Fruit fly (Drosophila melanogaster): ENCODE measurements around the gene Osi16.

Osi16 gene

dm6 chr3R:6304947-6305346 lies at the start of gene Osi16:
TSS of gene Osi16 (plus strand) at chr3R:6305247.
- TF ChIP-seq CG8478 (optimal IDR thresholded peaks at IDR 0.05): no peak
- no peak for TF ChIP-seq CTCF (optimal IDR thresholded peaks at IDR 0.05)

dm6 chr3R:6259837-6260236 lies 45.2 kb upstream of the Osi16 start, which contains the start of gene Osi9:
TSS of gene Osi9 (plus strand) at chr3R:6260211.
- no peak for TF ChIP-seq CTCF (optimal IDR thresholded peaks at IDR 0.05)
- no peak for TF ChIP-seq CG8478 (optimal IDR thresholded peaks at IDR 0.05)

DNA sequence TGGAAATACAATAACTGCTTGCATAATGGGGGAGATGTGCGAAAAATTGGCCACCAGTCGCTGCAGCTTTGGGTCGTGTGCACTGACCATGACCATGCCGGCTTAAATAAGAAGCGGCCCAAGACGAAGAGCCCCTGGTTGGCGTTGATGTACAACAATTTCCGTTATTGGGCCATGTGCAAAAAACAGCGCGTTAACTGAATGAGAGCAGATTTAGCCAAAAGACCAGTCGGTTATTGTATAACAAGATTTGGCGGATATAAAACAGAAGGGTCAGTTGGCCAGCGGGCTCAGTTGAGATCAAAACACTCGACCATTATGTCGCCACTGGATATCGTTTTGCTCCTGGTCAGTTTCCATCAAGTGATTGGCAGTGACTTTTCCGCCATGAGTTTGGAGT lies 41.4 kb upstream of the Osi16 start, which contains the start of gene Osi10a:
TSS of gene Osi10a (plus strand) at position 301 of the 400 bp plus-strand sequence.
- TF ChIP-seq CG8478 (optimal IDR thresholded peaks at IDR 0.05) (no peak), CTCF (optimal IDR thresholded peaks at IDR 0.05) (no peak)

- no peak for TF ChIP-seq CTCF (optimal IDR thresholded peaks at IDR 0.05)
- no peak for TF ChIP-seq CG8478 (optimal IDR thresholded peaks at IDR 0.05)
These were observed 39.2 kb upstream of the Osi16 start, which contains the start of gene Osi10b for dm6 chr3R:6265890-6266289. TSS of gene Osi10b (plus strand) at chr3R:6266190.

DNA sequence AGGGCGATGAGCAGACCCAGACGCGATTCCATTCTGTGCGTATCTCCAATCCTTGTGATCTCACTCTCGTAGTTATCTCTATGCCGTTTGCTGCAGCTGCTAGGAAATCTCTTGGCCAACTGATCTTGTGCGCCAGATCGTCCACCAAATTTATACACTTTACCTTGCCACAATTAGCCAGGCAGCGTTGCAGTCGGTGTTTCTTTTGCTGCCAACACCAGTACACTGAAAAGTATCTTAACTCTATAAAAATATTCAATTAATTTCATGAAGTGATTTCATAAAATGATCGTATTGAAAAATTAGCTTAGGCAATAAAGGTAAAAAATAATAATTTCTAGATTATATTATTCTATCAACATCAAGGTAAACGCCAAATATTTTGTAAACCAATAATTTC lies 36.4 kb upstream of the Osi16 start, which contains the start of gene Osi11:
TSS of gene Osi11 (minus strand) at position 101 of the 400 bp plus-strand sequence.
- no peak for TF ChIP-seq CTCF (optimal IDR thresholded peaks at IDR 0.05)
- no peak for TF ChIP-seq CG8478 (optimal IDR thresholded peaks at IDR 0.05)

DNA sequence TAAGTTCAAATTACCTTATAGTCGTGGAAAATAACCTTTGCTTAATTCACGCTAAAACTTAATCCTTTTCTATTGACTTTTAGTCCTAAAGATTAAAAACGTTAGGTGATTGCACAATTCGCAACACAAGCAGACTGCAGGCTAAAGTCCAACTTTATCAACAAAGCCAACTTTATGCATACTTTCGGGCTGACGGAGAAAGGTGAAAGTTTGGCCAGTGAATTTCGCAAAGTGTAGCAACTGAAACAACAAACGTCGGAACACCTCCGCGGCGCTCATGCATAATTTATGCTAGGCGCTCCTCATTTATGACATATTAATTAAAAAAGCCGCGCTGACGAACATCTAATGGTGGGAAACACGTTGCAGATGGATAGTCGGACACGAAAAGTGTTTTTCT lies 35.1 kb upstream of the Osi16 start:
- TF ChIP-seq CTCF (optimal IDR thresholded peaks at IDR 0.05) (no peak), CG8478 (optimal IDR thresholded peaks at IDR 0.05) (no peak)

dm6 chr3R:6278231-6278630 lies 26.8 kb upstream of the Osi16 start, which contains the start of gene Osi12:
TSS of gene Osi12 (plus strand) at chr3R:6278531.
- no peak for TF ChIP-seq CTCF (optimal IDR thresholded peaks at IDR 0.05)
- TF ChIP-seq CG8478 (optimal IDR thresholded peaks at IDR 0.05): no peak

- TF ChIP-seq CG8478 (optimal IDR thresholded peaks at IDR 0.05): no peak
- no peak for TF ChIP-seq CTCF (optimal IDR thresholded peaks at IDR 0.05)
These were observed 19.9 kb upstream of the Osi16 start, which contains the start of gene CG15597 for dm6 chr3R:6285100-6285499. TSS of gene CG15597 (minus strand) at chr3R:6285200.

dm6 chr3R:6287433-6287832 lies 17.6 kb upstream of the Osi16 start, which contains the start of gene CG15594:
TSS of gene CG15594 (plus strand) at chr3R:6287733.
- TF ChIP-seq CG8478 (optimal IDR thresholded peaks at IDR 0.05) (no peak), CTCF (optimal IDR thresholded peaks at IDR 0.05) (no peak)

- TF ChIP-seq CG8478 (optimal IDR thresholded peaks at IDR 0.05): no peak
- TF ChIP-seq CTCF (optimal IDR thresholded peaks at IDR 0.05): no peak
These were observed 14.8 kb upstream of the Osi16 start for dm6 chr3R:6290289-6290688.

DNA sequence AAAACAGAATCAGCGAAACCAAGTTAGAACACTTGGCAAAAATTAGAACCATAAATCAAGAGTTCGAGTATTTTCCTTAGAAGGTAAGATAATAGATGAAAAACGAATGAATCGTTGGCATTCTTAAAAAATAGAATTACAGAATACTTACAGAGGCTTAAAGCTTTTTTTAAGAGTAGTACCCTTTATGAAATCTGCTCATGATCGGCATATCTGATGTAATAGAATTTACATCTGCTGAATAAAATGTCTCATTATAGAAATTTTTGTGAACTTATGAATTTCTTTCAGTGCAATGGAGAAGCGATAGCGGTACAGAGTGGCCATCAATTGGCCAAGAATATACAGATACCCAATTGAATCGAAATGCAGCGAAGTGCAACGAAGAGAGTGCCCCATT lies 13.6 kb upstream of the Osi16 start, which contains the start of gene Osi13:
TSS of gene Osi13 (plus strand) at position 301 of the 400 bp plus-strand sequence.
- TF ChIP-seq CG8478 (optimal IDR thresholded peaks at IDR 0.05) (no peak), CTCF (optimal IDR thresholded peaks at IDR 0.05) (no peak)

dm6 chr3R:6294046-6294445 lies 11.0 kb upstream of the Osi16 start:
- TF ChIP-seq CG8478 (optimal IDR thresholded peaks at IDR 0.05) (no peak), CTCF (optimal IDR thresholded peaks at IDR 0.05) (no peak)

dm6 chr3R:6297164-6297563 lies 7.9 kb upstream of the Osi16 start:
- TF ChIP-seq CTCF (optimal IDR thresholded peaks at IDR 0.05) (no peak), CG8478 (optimal IDR thresholded peaks at IDR 0.05) (no peak)

DNA sequence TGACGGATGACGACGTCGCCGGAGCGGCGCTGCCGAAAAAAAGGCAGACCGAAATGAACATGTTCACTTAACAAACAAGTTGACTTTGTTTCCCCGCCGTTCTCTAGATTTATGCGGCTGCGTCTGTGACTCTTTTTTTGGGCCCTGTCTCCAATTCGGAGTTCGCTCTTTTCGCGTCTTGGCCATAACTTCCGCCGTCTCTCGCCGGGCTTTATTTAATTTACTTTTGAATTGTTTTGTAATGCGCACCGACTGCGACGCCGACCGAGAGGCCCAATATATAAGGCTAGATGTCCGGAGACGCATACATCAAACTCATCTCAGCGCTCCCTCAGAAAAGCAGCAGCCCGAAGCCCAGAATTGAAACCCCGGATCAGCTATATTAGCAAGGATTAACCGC lies 6.2 kb upstream of the Osi16 start, which contains the start of gene Osi14:
TSS of gene Osi14 (plus strand) at position 301 of the 400 bp plus-strand sequence.
- TF ChIP-seq CTCF (optimal IDR thresholded peaks at IDR 0.05): no peak
- TF ChIP-seq CG8478 (optimal IDR thresholded peaks at IDR 0.05): no peak

DNA sequence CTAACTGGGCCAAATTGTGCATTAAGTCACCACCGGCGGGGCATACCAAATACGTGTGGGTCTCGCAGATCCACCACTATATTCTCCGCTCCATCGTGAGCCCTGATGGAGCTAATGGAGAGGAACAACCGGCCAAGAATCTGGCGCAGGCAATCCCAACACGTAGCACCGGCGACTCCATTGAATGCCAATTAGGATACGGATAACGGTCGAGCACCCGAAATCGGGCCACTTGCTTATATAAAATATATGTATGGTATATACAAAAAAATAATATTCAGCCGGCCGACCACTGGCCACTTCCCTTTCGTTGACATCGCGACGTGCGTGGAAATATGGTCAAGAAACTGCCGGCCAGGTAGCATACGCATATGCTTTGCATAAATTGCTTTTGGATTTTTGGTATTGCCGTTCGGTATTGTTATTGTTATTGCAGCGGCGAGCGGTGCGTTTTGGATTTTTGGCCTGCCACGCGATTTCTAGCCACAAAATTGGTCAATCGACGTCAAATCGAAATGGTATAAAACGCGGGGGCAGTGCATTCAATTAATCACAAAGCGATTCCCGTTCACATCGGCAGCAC lies 3.7 kb upstream of the Osi16 start, which contains the start of gene Osi15:
TSS of gene Osi15 (plus strand) at position 548 of the 583 bp plus-strand sequence.
- TF ChIP-seq CG8478 (optimal IDR thresholded peaks at IDR 0.05) (no peak), CTCF (optimal IDR thresholded peaks at IDR 0.05) (no peak)

DNA sequence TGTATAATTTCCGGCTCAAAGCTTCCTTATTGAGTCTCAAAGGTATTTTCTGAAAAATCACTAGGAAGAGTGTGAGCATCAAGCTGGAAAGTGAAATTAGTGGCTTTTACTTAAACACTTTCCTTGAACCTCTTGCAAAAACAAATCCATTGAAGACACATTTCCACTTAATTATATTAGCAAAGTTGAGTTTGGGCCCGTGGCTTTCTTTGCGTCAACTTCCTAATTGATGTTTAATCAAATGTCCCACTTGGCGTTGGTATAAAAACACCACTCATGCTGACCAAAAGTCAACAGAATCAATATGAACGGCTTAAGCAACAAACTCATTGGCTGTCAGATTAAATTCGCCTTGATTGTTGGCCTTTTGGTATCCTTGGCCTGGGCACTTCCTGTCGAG lies 1.3 kb upstream of the Osi16 start, which contains the start of gene CG46396:
TSS of gene CG46396 (plus strand) at position 301 of the 400 bp plus-strand sequence.
- TF ChIP-seq CTCF (optimal IDR thresholded peaks at IDR 0.05) (no peak), CG8478 (optimal IDR thresholded peaks at IDR 0.05) (no peak)

Measured in S2 (cell line).